Fruit fly (Drosophila melanogaster): ENCODE measurements around the gene CG14130.

The CG14130 gene

dm6 chr3L:11822446-11823334, 7.4 kb downstream of the CG14130 start, which contains the start of gene RpL10Ab (continued):
- peak; percentile 54; the same call in 1 of the 2 replicates for TF ChIP-seq danr (GFP tag; IDR thresholded peaks at IDR 0.05)
- TF ChIP-seq CG17328 (GFP tag; IDR thresholded peaks at IDR 0.05): peak; percentile 71
- peak; percentile 79 for TF ChIP-seq trem (tag; optimal IDR thresholded peaks at IDR 0.05)
- peak; percentile 40 for TF ChIP-seq CG2116 (GFP tag; optimal IDR thresholded peaks at IDR 0.05)
- peak; percentile 56 for TF ChIP-seq CG32772 (GFP tag; IDR thresholded peaks at IDR 0.05)
- TF ChIP-seq Hmr (GFP tag; optimal IDR thresholded peaks at IDR 0.05): peak; percentile 68
- TF ChIP-seq fru (optimal IDR thresholded peaks at IDR 0.05): no peak
- peak; percentile 51; the same call in 1 of the 3 replicates for TF ChIP-seq CG6175 (GFP tag; IDR thresholded peaks at IDR 0.05)
- 0 out of 2 replicates have a peak, but pooled peaks have one; percentile 23 for TF ChIP-seq wor (GFP tag; IDR thresholded peaks at IDR 0.05)
- peak; percentile 68 for TF ChIP-seq zfh2 (GFP tag; optimal IDR thresholded peaks at IDR 0.05)
- TF ChIP-seq CG11560 (tag; IDR thresholded peaks at IDR 0.05): peak; percentile 61; the same call in 1 of the 3 replicates
- TF ChIP-seq Kr (GFP tag; optimal IDR thresholded peaks at IDR 0.05): no peak
- TF ChIP-seq tup (GFP tag; optimal IDR thresholded peaks at IDR 0.05): no peak
- TF ChIP-seq CG16779 (GFP tag; IDR thresholded peaks at IDR 0.05): no peak
- TF ChIP-seq CG13894 (tag; optimal IDR thresholded peaks at IDR 0.05): peak; percentile 75
- TF ChIP-seq CG18011 (GFP tag; optimal IDR thresholded peaks at IDR 0.05): peak; percentile 33
- peak; percentile 35; the same call in 1 of the 3 replicates for TF ChIP-seq Mrtf (GFP tag; IDR thresholded peaks at IDR 0.05)
- no peak for TF ChIP-seq CG8944 (GFP tag; optimal IDR thresholded peaks at IDR 0.05)
- TF ChIP-seq CrebB (tag; optimal IDR thresholded peaks at IDR 0.05): peak; percentile 44
- peak; percentile 50 for TF ChIP-seq CG17802 (tag; optimal IDR thresholded peaks at IDR 0.05)
- TF ChIP-seq lmd (GFP tag; IDR thresholded peaks at IDR 0.05): peak; percentile 71
- peak; percentile 54 for TF ChIP-seq CG10543 (GFP tag; optimal IDR thresholded peaks at IDR 0.05)
- peak; percentile 19 to 24 for TF ChIP-seq bsh (GFP tag; optimal IDR thresholded peaks at IDR 0.05)
- peak; percentile 90 for TF ChIP-seq dm (GFP tag; optimal IDR thresholded peaks at IDR 0.05)
- TF ChIP-seq pho (GFP tag; optimal IDR thresholded peaks at IDR 0.05): peak; percentile 31
- TF ChIP-seq CG10654 (GFP tag; optimal IDR thresholded peaks at IDR 0.05): peak; percentile 22
- peak; percentile 27 for TF ChIP-seq CG16863 (GFP tag; optimal IDR thresholded peaks at IDR 0.05)
- TF ChIP-seq chm (GFP tag; IDR thresholded peaks at IDR 0.05): peak; percentile 87
- no peak for TF ChIP-seq kay (GFP tag; optimal IDR thresholded peaks at IDR 0.05)
- TF ChIP-seq pb (GFP tag; optimal IDR thresholded peaks at IDR 0.05): peak; percentile 53
- peak; percentile 83 for TF ChIP-seq sens (GFP tag)
- peak; percentile 24 for TF ChIP-seq CG30431 (GFP tag; optimal IDR thresholded peaks at IDR 0.05)
- TF ChIP-seq pnt (GFP tag; optimal IDR thresholded peaks at IDR 0.05): no peak
- peak; percentile 20 for TF ChIP-seq Six4 (GFP tag; optimal IDR thresholded peaks at IDR 0.05)
- TF ChIP-seq CG2712 (tag; optimal IDR thresholded peaks at IDR 0.05): peak; percentile 67
- no peak for TF ChIP-seq gt (GFP tag; IDR thresholded peaks at IDR 0.05)
- TF ChIP-seq CG4617 (GFP tag; optimal IDR thresholded peaks at IDR 0.05; ENCODE audit: borderline replicate concordance): no peak
- TF ChIP-seq Sox100B (GFP tag; optimal IDR thresholded peaks at IDR 0.05): peak; percentile 59
- peak; percentile 7 for TF ChIP-seq Fer2 (tag; optimal IDR thresholded peaks at IDR 0.05)
- TF ChIP-seq Dll (GFP tag; IDR thresholded peaks at IDR 0.05; ENCODE audit: partially characterized antibody): peak; percentile 67; the same call in 3 of the 4 replicates
- TF ChIP-seq Asciz (GFP tag; optimal IDR thresholded peaks at IDR 0.05): peak; percentile 27
- TF ChIP-seq CG1832 (GFP tag; optimal IDR thresholded peaks at IDR 0.05): no peak
- peak; percentile 40 for TF ChIP-seq nom (GFP tag; optimal IDR thresholded peaks at IDR 0.05)
- TF ChIP-seq sc (optimal IDR thresholded peaks at IDR 0.05): no peak
- no peak for TF ChIP-seq sc (GFP tag; optimal IDR thresholded peaks at IDR 0.05)
- peak; percentile 17 for TF ChIP-seq CG1647 (GFP tag; optimal IDR thresholded peaks at IDR 0.05)
- TF ChIP-seq CG9727 (GFP tag; optimal IDR thresholded peaks at IDR 0.05): peak; percentile 78
- peak; percentile 3 for TF ChIP-seq ewg (GFP tag; optimal IDR thresholded peaks at IDR 0.05)
- TF ChIP-seq Atf3 (GFP tag; optimal IDR thresholded peaks at IDR 0.05): peak; percentile 14

All from whole organism, embryonic.